Worm (Caenorhabditis elegans) whole organism, L3 larva: ENCODE data around the gene cul-1.

Source experiments
- ama-1 ChIP-seq: fragments of 150-350 bp; optimal IDR thresholded peaks from 2 replicates; lab custom pipeline; 2018
- ceh-16 ChIP-seq: sonication (generic microtip); optimal IDR thresholded peaks from 2 replicates; lab custom pipeline; 2017; ENCODE audit warnings: missing biosample characterization, missing genetic modification characterization
- fkh-10 ChIP-seq: sonication (generic microtip); optimal IDR thresholded peaks from 2 replicates; lab custom pipeline; 2017; ENCODE audit warnings: missing biosample characterization, missing genetic modification reagents, missing genetic modification characterization
- fos-1 ChIP-seq: fragments of 150-350 bp; optimal IDR thresholded peaks from 2 replicates; lab custom pipeline; 2014; ENCODE audit warnings: missing biosample characterization, missing genetic modification characterization
- mdl-1 ChIP-seq: fragments of 150-350 bp; optimal IDR thresholded peaks from 2 replicates; lab custom pipeline; 2014; ENCODE audit warnings: missing biosample characterization, missing genetic modification characterization
- nfya-1 ChIP-seq: sonication (generic microtip); optimal IDR thresholded peaks from 2 replicates; lab custom pipeline; 2017; ENCODE audit warnings: missing genetic modification characterization, mild to moderate bottlenecking, missing compliant biosample characterization, antibody characterized with exemption, moderate library complexity; ENCODE audit not compliant: insufficient read depth
- nhr-11 ChIP-seq: fragments of 150-350 bp; optimal IDR thresholded peaks from 2 replicates; lab custom pipeline; 2014; ENCODE audit warnings: missing biosample characterization, missing genetic modification characterization
- nhr-12 ChIP-seq: fragments of 150-350 bp; optimal IDR thresholded peaks from 2 replicates; lab custom pipeline; 2014; ENCODE audit warnings: missing biosample characterization, missing genetic modification characterization
- nhr-237 ChIP-seq: fragments of 150-350 bp; optimal IDR thresholded peaks from 2 replicates; lab custom pipeline; 2014; ENCODE audit warnings: missing biosample characterization, missing genetic modification characterization
- nhr-28 ChIP-seq: fragments of 150-350 bp; optimal IDR thresholded peaks from 2 replicates; lab custom pipeline; 2014; ENCODE audit warnings: missing biosample characterization, missing genetic modification characterization
- pha-4 ChIP-seq: fragments of 150-350 bp; optimal IDR thresholded peaks from 2 replicates; lab custom pipeline; 2014; ENCODE audit warnings: missing biosample characterization, missing genetic modification reagents, missing genetic modification characterization
- tbx-2 ChIP-seq: sonication (generic microtip); optimal IDR thresholded peaks from 2 replicates; lab custom pipeline; 2016; ENCODE audit warnings: mild to moderate bottlenecking, missing genetic modification characterization, missing compliant biosample characterization
- unc-62 ChIP-seq: fragments of 150-350 bp; sonication (generic microtip); optimal IDR thresholded peaks from 4 replicates; lab custom pipeline; 2014; ENCODE audit warnings: missing biosample characterization, missing genetic modification reagents, missing genetic modification characterization

DNA sequence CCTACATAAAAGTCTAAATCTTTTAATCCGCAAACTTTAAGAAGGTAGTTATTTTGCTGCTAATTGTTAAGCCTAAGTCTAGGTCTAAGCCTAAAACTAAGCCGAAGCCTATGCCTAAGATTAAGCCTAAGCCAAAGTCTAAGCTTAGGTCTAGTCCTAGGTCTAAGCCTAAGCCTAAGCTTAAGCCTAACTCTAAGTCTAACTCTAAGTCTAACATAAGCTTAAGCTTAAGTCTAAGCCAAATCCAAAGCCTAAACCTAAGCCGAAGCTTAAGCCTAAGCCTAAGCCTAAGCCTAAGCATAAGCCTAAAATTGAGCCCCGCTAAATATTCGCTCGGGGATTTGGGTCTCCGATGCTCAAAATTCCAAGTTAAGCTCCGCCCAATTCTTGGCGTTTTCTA, 50.2 kb downstream of the cul-1 start:
- no peak for TF ChIP-seq tbx-2
- no peak for TF ChIP-seq mdl-1
- TF ChIP-seq nhr-11 (tag; lab: Kevin White, UChicago) = no peak
- TF ChIP-seq unc-62 = no peak
- no peak for TF ChIP-seq ceh-16 (tag; lab: Kevin White, UChicago)
- TF ChIP-seq fos-1 (tag; lab: Kevin White, UChicago) = no peak
- no peak for TF ChIP-seq pha-4 (tag; lab: Kevin White, UChicago)
- no peak for TF ChIP-seq nhr-28 (tag; lab: Kevin White, UChicago)
- no peak for TF ChIP-seq fkh-10 (GFP tag; lab: Kevin White, UChicago)
- TF ChIP-seq nhr-12 (tag; lab: Kevin White, UChicago) = no peak
- TF ChIP-seq nhr-237 (tag; lab: Kevin White, UChicago) = no peak
- no peak for TF ChIP-seq ama-1 (lab: Kevin White, UChicago)
- no peak for TF ChIP-seq nfya-1 (tag; lab: Kevin White, UChicago)
